Worm (Caenorhabditis elegans): ENCODE data around the gene T21B4.3.

DNA sequence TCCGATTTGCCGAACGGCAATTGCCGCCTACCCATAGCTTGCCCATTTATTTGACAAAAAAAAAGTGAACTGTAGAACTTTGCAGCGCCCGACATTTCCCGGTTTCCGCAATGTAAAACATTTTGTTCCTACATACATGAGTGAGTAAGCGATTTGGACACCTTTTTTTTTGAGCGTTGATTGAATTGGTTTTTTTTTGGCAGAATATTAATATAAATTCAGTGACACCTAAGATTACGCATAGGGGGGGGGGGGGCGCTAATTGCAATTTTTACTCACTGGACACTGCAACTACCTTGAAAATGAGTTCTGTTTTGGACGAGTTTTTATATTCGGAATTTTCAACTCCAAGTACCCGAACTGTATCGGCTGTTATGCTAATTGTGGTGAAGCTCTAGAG, 28.6 kb upstream of the T21B4.3 start, which contains the start of gene srx-118:
- TF ChIP-seq lin-13 (tag; optimal IDR thresholded peaks at IDR 0.05): no peak
- TF ChIP-seq elt-3 (tag; optimal IDR thresholded peaks at IDR 0.05): no peak
- no peak for TF ChIP-seq sem-2 (GFP tag; optimal IDR thresholded peaks at IDR 0.05)
- TF ChIP-seq nhr-28 (tag; optimal IDR thresholded peaks at IDR 0.05): no peak
- TF ChIP-seq ztf-11 (tag; optimal IDR thresholded peaks at IDR 0.05): no peak
- no peak for TF ChIP-seq snpc-4 (tag; optimal IDR thresholded peaks at IDR 0.05)
